Worm (Caenorhabditis elegans) whole organism, early embryonic: ENCODE measurements around the gene nhr-148.

Experiments used
- B0310.2 ChIP-seq: sonication (generic microtip); optimal IDR thresholded peaks from 2 replicates; lab custom pipeline; 2016; ENCODE audit warnings: mild to moderate bottlenecking, missing genetic modification characterization, missing compliant biosample characterization
- ama-1 ChIP-seq: fragments of 150-350 bp; optimal IDR thresholded peaks from 2 replicates; lab custom pipeline; 2014
- ceh-13 ChIP-seq: fragments of 200-800 bp; sonication (Bioruptor generic); optimal IDR thresholded peaks from 2 replicates; lab custom pipeline; 2018; ENCODE audit warnings: mild to moderate bottlenecking, missing genetic modification characterization, missing compliant biosample characterization
- ets-7 ChIP-seq: sonication (generic microtip); optimal IDR thresholded peaks from 2 replicates; lab custom pipeline; 2016; ENCODE audit warnings: missing genotype, missing genetic modification characterization, missing compliant biosample characterization
- flt-1 ChIP-seq: fragments of 200-800 bp; sonication (Bioruptor generic); IDR thresholded peaks from 2 replicates; pipeline ENCODE4 v1.3.6; 2022; ENCODE audit warnings: missing genetic modification characterization, missing compliant biosample characterization
- hmg-4 ChIP-seq: fragments of 200-800 bp; sonication (Bioruptor generic); optimal IDR thresholded peaks from 2 replicates; lab custom pipeline; 2018; ENCODE audit warnings: mild to moderate bottlenecking, missing genetic modification characterization, missing compliant biosample characterization
- hnd-1 ChIP-seq: sonication (generic microtip); optimal IDR thresholded peaks from 2 replicates; lab custom pipeline; 2016; ENCODE audit warnings: missing genetic modification characterization, missing compliant biosample characterization
- scrt-1 ChIP-seq: fragments of 200-800 bp; sonication (Bioruptor generic); IDR thresholded peaks from 2 replicates; pipeline ENCODE4 v1.3.6; 2022; ENCODE audit warnings: missing genetic modification characterization, missing compliant biosample characterization
- sea-1 ChIP-seq: fragments of 200-800 bp; sonication (Bioruptor generic); conservative IDR thresholded peaks from 2 replicates; pipeline ENCODE4 v1.3.6; 2022; ENCODE audit warnings: missing genetic modification characterization, missing compliant biosample characterization
- tra-4 ChIP-seq: sonication (generic microtip); optimal IDR thresholded peaks from 2 replicates; lab custom pipeline; 2017; ENCODE audit warnings: missing genetic modification characterization, missing compliant biosample characterization

DNA sequence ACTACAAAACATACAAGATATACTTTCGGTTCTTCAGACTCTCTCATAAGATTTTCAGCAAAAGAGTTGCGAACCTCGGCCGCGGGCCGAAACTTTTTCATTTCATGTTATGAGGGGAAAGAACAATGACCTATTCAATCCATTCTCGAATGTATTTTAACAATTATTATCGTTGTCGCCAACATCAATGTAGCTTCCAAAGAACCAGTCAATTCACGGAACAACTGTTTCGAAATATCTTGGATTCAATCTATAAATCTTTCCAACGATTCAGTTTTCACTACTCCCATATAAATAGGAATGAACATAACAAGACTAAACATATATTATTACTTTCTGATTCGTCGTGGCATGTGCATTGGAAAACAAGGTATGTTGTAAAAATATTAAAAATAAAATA lies 34.9 kb upstream of the nhr-148 start, which contains the start of gene F07G11.1:
- TF ChIP-seq sea-1 (GFP tag; lab: Robert Waterston, UW) (no peak), ama-1 (lab: Kevin White, UChicago) (no peak), hnd-1 (tag; lab: Kevin White, UChicago) (no peak), flt-1 (GFP tag; lab: Robert Waterston, UW) (no peak), B0310.2 (no peak), hmg-4 (GFP tag; lab: Kevin White, UChicago) (no peak), ets-7 (tag; lab: Kevin White, UChicago) (no peak), tra-4 (tag; lab: Kevin White, UChicago) (no peak), ceh-13 (GFP tag; lab: Kevin White, UChicago) (no peak), scrt-1 (GFP tag; lab: Robert Waterston, UW) (no peak)
